Worm (Caenorhabditis elegans) whole organism, L1 larva: Measurements from ENCODE around the gene math-9.

Source experiments
- aly-2 ChIP-seq: fragments of 150-350 bp; optimal IDR thresholded peaks from 2 replicates; lab custom pipeline; 2014; ENCODE audit warnings: missing biosample characterization, missing genetic modification characterization
- ama-1 ChIP-seq: fragments of 150-350 bp; optimal IDR thresholded peaks from 2 replicates; lab custom pipeline; 2014
- ceh-88 ChIP-seq: fragments of 200-800 bp; sonication (Bioruptor generic); IDR thresholded peaks from 2 replicates; pipeline ENCODE4 v1.3.6; 2022; ENCODE audit warnings: missing genetic modification characterization, missing compliant biosample characterization
- elt-3 ChIP-seq, 6 experiments: fragments of 150-350 bp in 1 of 6; sonication (generic microtip); optimal IDR thresholded peaks; 2 replicates each; lab custom pipeline; 2017 to 2018; ENCODE audit warnings: missing biosample characterization in 6 of 6, missing genetic modification characterization in 6 of 6, inconsistent platforms in 1 of 6
- fkh-4 ChIP-seq: sonication (generic microtip); optimal IDR thresholded peaks from 2 replicates; lab custom pipeline; 2016; ENCODE audit warnings: missing compliant biosample characterization, missing genetic modification characterization, borderline replicate concordance
- lsy-2 ChIP-seq, 2 experiments: fragments of 150-350 bp; optimal IDR thresholded peaks; 2 replicates each; lab custom pipeline; 2014; ENCODE audit warnings: missing biosample characterization in 2 of 2, missing genetic modification characterization in 2 of 2
- nhr-76 ChIP-seq: sonication (generic microtip); optimal IDR thresholded peaks from 2 replicates; lab custom pipeline; 2017; ENCODE audit warnings: missing biosample characterization, missing genetic modification characterization
- tbx-2 ChIP-seq: sonication (generic microtip); optimal IDR thresholded peaks from 2 replicates; lab custom pipeline; 2016; ENCODE audit warnings: missing genetic modification characterization, missing compliant biosample characterization
- unc-62 ChIP-seq: fragments of 150-350 bp; optimal IDR thresholded peaks from 2 replicates; lab custom pipeline; 2014; ENCODE audit warnings: missing biosample characterization, missing genetic modification reagents, missing genetic modification characterization
- unc-98 ChIP-seq: fragments of 200-800 bp; sonication (Bioruptor generic); IDR thresholded peaks from 2 replicates; pipeline ENCODE4 v1.3.6; 2022; ENCODE audit warnings: missing genetic modification characterization, missing compliant biosample characterization

DNA sequence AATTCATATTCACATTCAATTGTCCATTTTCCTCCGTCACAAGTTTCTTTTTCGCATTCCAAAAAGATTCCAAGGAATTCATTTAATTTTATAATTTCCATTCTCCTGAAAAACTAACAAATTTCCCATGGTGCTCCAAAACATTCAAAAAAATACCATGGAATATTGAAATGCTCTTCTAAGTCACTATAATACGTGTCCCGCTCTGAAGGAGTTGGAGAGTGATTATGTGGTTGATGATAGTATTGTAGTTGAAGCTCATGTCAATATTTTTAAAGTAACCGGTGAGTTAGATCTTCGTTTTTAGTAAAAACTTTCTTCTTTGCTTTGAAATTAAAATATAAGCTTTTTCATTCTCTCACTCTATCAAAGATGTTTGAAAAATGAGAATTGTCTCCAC, at the start of gene math-9:
- TF ChIP-seq unc-98 (GFP tag; lab: Robert Waterston, UW), result no peak
- no peak for TF ChIP-seq unc-62
- TF ChIP-seq tbx-2 (tag; lab: Kevin White, UChicago), result no peak
- TF ChIP-seq fkh-4 (tag; lab: Kevin White, UChicago), result no peak
- no peak for TF ChIP-seq ceh-88
- no peak for TF ChIP-seq aly-2 (tag; lab: Kevin White, UChicago)
- TF ChIP-seq elt-3 (tag; optimal IDR thresholded peaks at IDR 0.05; lab: Kevin White, UChicago), result no peak
- no peak for TF ChIP-seq lsy-2 (tag; optimal IDR thresholded peaks at IDR 0.05; lab: Kevin White, UChicago)
- no peak for TF ChIP-seq nhr-76
- TF ChIP-seq ama-1 (lab: Kevin White, UChicago), result no peak
